Fruit fly (Drosophila melanogaster) whole organism, embryonic: ENCODE measurements around the gene CG6654.

Experiments used
- B-H2 ChIP-seq: fragments of 200-800 bp; sonication (Bioruptor generic); optimal IDR thresholded peaks from 2 replicates; lab custom pipeline; 2018; ENCODE audit warnings: missing biosample characterization, mild to moderate bottlenecking, missing genetic modification characterization
- CG10274 ChIP-seq: fragments of 200-800 bp; sonication (Bioruptor generic); optimal IDR thresholded peaks from 3 replicates; lab custom pipeline; 2017; ENCODE audit warnings: missing biosample characterization, mild to moderate bottlenecking, missing genetic modification characterization
- CG10565 ChIP-seq: fragments of 200-800 bp; sonication (Bioruptor generic); optimal IDR thresholded peaks from 3 replicates; lab custom pipeline; 2016; ENCODE audit warnings: missing biosample characterization, mild to moderate bottlenecking, missing genetic modification characterization
- CG11504 ChIP-seq: fragments of 200-800 bp; sonication (Bioruptor generic); optimal IDR thresholded peaks from 3 replicates; lab custom pipeline; 2019; ENCODE audit warnings: missing biosample characterization, mild to moderate bottlenecking, missing genetic modification characterization, moderate library complexity
- CG12104 ChIP-seq: fragments of 200-800 bp; sonication (Bioruptor generic); optimal IDR thresholded peaks from 3 replicates; lab custom pipeline; 2016; ENCODE audit warnings: missing biosample characterization, missing genetic modification characterization
- CG12219 ChIP-seq: fragments of 200-800 bp; sonication (Bioruptor generic); optimal IDR thresholded peaks from 3 replicates; lab custom pipeline; 2018; ENCODE audit warnings: missing biosample characterization, mild to moderate bottlenecking, missing genetic modification characterization
- CG12391 ChIP-seq: fragments of 200-800 bp; sonication (Bioruptor generic); optimal IDR thresholded peaks from 3 replicates; lab custom pipeline; 2018; ENCODE audit warnings: missing biosample characterization, mild to moderate bottlenecking, missing genetic modification characterization, moderate library complexity
- CG13296 ChIP-seq: fragments of 200-800 bp; sonication (Bioruptor generic); optimal IDR thresholded peaks from 3 replicates; lab custom pipeline; 2018; ENCODE audit warnings: missing biosample characterization, mild to moderate bottlenecking, missing genetic modification characterization
- CG14050 ChIP-seq: fragments of 200-800 bp; sonication (Bioruptor generic); IDR thresholded peaks from 3 replicates; pipeline ENCODE4 v1.3.6; 2022; ENCODE audit warnings: missing biosample characterization, missing genetic modification characterization
- CG14441 ChIP-seq: fragments of 200-800 bp; sonication (Bioruptor generic); IDR thresholded peaks from 2 replicates; pipeline ENCODE4 v1.3.6; 2022; ENCODE audit warnings: missing biosample characterization, missing genetic modification characterization
- CG1603 ChIP-seq: fragments of 200-800 bp; sonication (Bioruptor generic); optimal IDR thresholded peaks from 2 replicates; lab custom pipeline; 2019; ENCODE audit warnings: missing biosample characterization, mild to moderate bottlenecking, missing genetic modification characterization, moderate library complexity
- CG17186 ChIP-seq: fragments of 200-800 bp; sonication (Bioruptor generic); optimal IDR thresholded peaks from 3 replicates; lab custom pipeline; 2017; ENCODE audit warnings: missing biosample characterization, missing genetic modification reagents, missing genetic modification characterization
- CG17912 ChIP-seq: fragments of 200-800 bp; sonication (Bioruptor generic); optimal IDR thresholded peaks from 2 replicates; lab custom pipeline; 2018; ENCODE audit warnings: missing biosample characterization, mild to moderate bottlenecking, missing genetic modification characterization
- CG18619 ChIP-seq: fragments of 200-800 bp; sonication (Bioruptor generic); optimal IDR thresholded peaks from 3 replicates; lab custom pipeline; 2017; ENCODE audit warnings: missing biosample characterization, mild to moderate bottlenecking, missing genetic modification characterization
- CG2678 ChIP-seq: fragments of 200-800 bp; sonication (Bioruptor generic); optimal IDR thresholded peaks from 3 replicates; lab custom pipeline; 2019; ENCODE audit warnings: missing biosample characterization, mild to moderate bottlenecking, missing genetic modification characterization, moderate library complexity
- CG3163 ChIP-seq: fragments of 200-800 bp; sonication (Bioruptor generic); optimal IDR thresholded peaks from 3 replicates; lab custom pipeline; 2016; ENCODE audit warnings: missing biosample characterization, missing genetic modification characterization
- CG33557 ChIP-seq: fragments of 200-800 bp; sonication (Bioruptor generic); optimal IDR thresholded peaks from 2 replicates; lab custom pipeline; 2019; ENCODE audit warnings: missing biosample characterization, mild to moderate bottlenecking, missing genetic modification characterization, moderate library complexity
- CG3407 ChIP-seq: fragments of 200-800 bp; sonication (Bioruptor generic); optimal IDR thresholded peaks from 2 replicates; lab custom pipeline; 2018; ENCODE audit warnings: missing biosample characterization, mild to moderate bottlenecking, missing genetic modification characterization
- CG4820 ChIP-seq: fragments of 200-800 bp; sonication (Bioruptor generic); optimal IDR thresholded peaks from 3 replicates; lab custom pipeline; 2016; ENCODE audit warnings: missing biosample characterization, missing genetic modification characterization
- CG7556 ChIP-seq: fragments of 200-800 bp; sonication (Bioruptor generic); optimal IDR thresholded peaks from 2 replicates; lab custom pipeline; 2017; ENCODE audit warnings: missing biosample characterization, mild to moderate bottlenecking, missing genetic modification characterization
- Camta ChIP-seq: fragments of 200-800 bp; sonication (Bioruptor generic); optimal IDR thresholded peaks from 2 replicates; lab custom pipeline; 2016; ENCODE audit warnings: missing biosample characterization, missing genetic modification characterization
- CoRest ChIP-seq: fragments of 200-800 bp; sonication (Bioruptor generic); optimal IDR thresholded peaks from 3 replicates; lab custom pipeline; 2018; ENCODE audit warnings: missing biosample characterization, mild to moderate bottlenecking, missing genetic modification characterization, moderate library complexity
- ERR ChIP-seq: fragments of 200-800 bp; sonication (Bioruptor generic); optimal IDR thresholded peaks from 2 replicates; lab custom pipeline; 2016; ENCODE audit warnings: missing biosample characterization, missing genetic modification characterization
- Eip74EF ChIP-seq, 2 experiments: fragments of 200-800 bp in 1 of 2; fragments of >200 bp in 1 of 2; sonication (Bioruptor generic) in 1 of 2; optimal IDR thresholded peaks; 2 replicates each; lab custom pipeline; 2017 to 2019; ENCODE audit warnings: missing biosample characterization in 2 of 2, missing genetic modification characterization in 2 of 2, mild to moderate bottlenecking in 1 of 2, moderate library complexity in 1 of 2
- Fer3 ChIP-seq: fragments of 200-800 bp; sonication (Bioruptor generic); optimal IDR thresholded peaks from 2 replicates; lab custom pipeline; 2018; ENCODE audit warnings: missing biosample characterization, mild to moderate bottlenecking, missing genetic modification characterization, moderate library complexity
- HHEX ChIP-seq: fragments of 200-800 bp; sonication (Bioruptor generic); optimal IDR thresholded peaks from 3 replicates; lab custom pipeline; 2017; ENCODE audit warnings: missing biosample characterization, mild to moderate bottlenecking, missing genetic modification characterization, missing genetic modification reagents
- HLHmδ ChIP-seq: fragments of 200-800 bp; sonication (Bioruptor generic); optimal IDR thresholded peaks from 2 replicates; lab custom pipeline; 2018; ENCODE audit warnings: missing biosample characterization, mild to moderate bottlenecking, missing genetic modification characterization, moderate library complexity
- Hr3 ChIP-seq: fragments of 200-800 bp; sonication (Bioruptor generic); optimal IDR thresholded peaks from 3 replicates; lab custom pipeline; 2016; ENCODE audit warnings: missing biosample characterization, missing genetic modification characterization
- Hsf ChIP-seq: fragments of 200-800 bp; sonication (Bioruptor generic); optimal IDR thresholded peaks from 3 replicates; lab custom pipeline; 2016; ENCODE audit warnings: missing biosample characterization, missing genetic modification characterization
- Lim3 ChIP-seq: fragments of 200-800 bp; sonication (Bioruptor generic); IDR thresholded peaks from 2 replicates; pipeline ENCODE4 v1.3.6; 2022; ENCODE audit warnings: missing biosample characterization, missing genetic modification characterization
- MESR4 ChIP-seq: fragments of 200-800 bp; sonication (Bioruptor generic); optimal IDR thresholded peaks from 2 replicates; lab custom pipeline; 2018; ENCODE audit warnings: missing biosample characterization, mild to moderate bottlenecking, missing genetic modification characterization, moderate library complexity
- Max ChIP-seq: fragments of 200-800 bp; sonication (Bioruptor generic); optimal IDR thresholded peaks from 2 replicates; lab custom pipeline; 2016; ENCODE audit warnings: missing biosample characterization, mild to moderate bottlenecking, missing genetic modification characterization
- Mrtf ChIP-seq: fragments of 200-800 bp; sonication (Bioruptor generic); IDR thresholded peaks from 3 replicates; pipeline ENCODE4 v1.3.6; 2022; ENCODE audit warnings: missing biosample characterization, missing genetic modification characterization
- Pdp1 ChIP-seq, 2 experiments: fragments of 200-800 bp; sonication (Bioruptor generic); optimal IDR thresholded peaks; 3 replicates each; lab custom pipeline; 2016; ENCODE audit warnings: missing biosample characterization in 2 of 2, missing genetic modification characterization in 2 of 2, mild to moderate bottlenecking in 1 of 2, moderate library complexity in 1 of 2
- ase ChIP-seq: fragments of 200-800 bp; sonication (Bioruptor generic); IDR thresholded peaks from 3 replicates; pipeline ENCODE4 v1.3.6; 2022; ENCODE audit warnings: missing biosample characterization, missing genetic modification characterization
- en ChIP-seq: fragments of 200-800 bp; sonication (Bioruptor generic); optimal IDR thresholded peaks from 2 replicates; lab custom pipeline; 2016; ENCODE audit warnings: missing biosample characterization, missing genetic modification characterization
- fd64A ChIP-seq: fragments of 200-800 bp; sonication (Bioruptor generic); optimal IDR thresholded peaks from 3 replicates; lab custom pipeline; 2018; ENCODE audit warnings: missing biosample characterization, mild to moderate bottlenecking, missing genetic modification characterization
- grau ChIP-seq: fragments of 200-800 bp; optimal IDR thresholded peaks from 3 replicates; lab custom pipeline; 2019; ENCODE audit warnings: missing biosample characterization, mild to moderate bottlenecking, missing genetic modification characterization, moderate library complexity
- gro ChIP-seq: fragments of 200-800 bp; sonication (Bioruptor generic); optimal IDR thresholded peaks from 2 replicates; lab custom pipeline; 2016; ENCODE audit warnings: missing biosample characterization, missing genetic modification characterization
- ham ChIP-seq: fragments of 200-800 bp; sonication (Bioruptor generic); IDR thresholded peaks from 2 replicates; pipeline ENCODE4 v1.3.6; 2022; ENCODE audit warnings: missing biosample characterization, missing genetic modification characterization
- hth ChIP-seq: fragments of >200 bp; optimal IDR thresholded peaks from 2 replicates; lab custom pipeline; 2017; ENCODE audit warnings: inconsistent platforms
- pfk ChIP-seq: fragments of 200-800 bp; sonication (Bioruptor generic); optimal IDR thresholded peaks from 2 replicates; lab custom pipeline; 2018; ENCODE audit warnings: missing biosample characterization, mild to moderate bottlenecking, missing genetic modification characterization, moderate library complexity
- sens ChIP-seq: fragments of 200-800 bp; sonication (Bioruptor generic); peaks from one replicate; lab custom pipeline; 2016; ENCODE audit warnings: missing biosample characterization, missing genetic modification characterization
- sima ChIP-seq: fragments of 200-800 bp; sonication (Bioruptor generic); optimal IDR thresholded peaks from 2 replicates; lab custom pipeline; 2016; ENCODE audit warnings: missing biosample characterization, missing genetic modification characterization
- sob ChIP-seq: fragments of 200-800 bp; sonication (Bioruptor generic); IDR thresholded peaks from 2 replicates; pipeline ENCODE4 v1.3.6; 2022; ENCODE audit warnings: missing biosample characterization, missing genetic modification characterization
- tap ChIP-seq: fragments of 200-800 bp; optimal IDR thresholded peaks from 3 replicates; lab custom pipeline; 2019; ENCODE audit warnings: missing biosample characterization, mild to moderate bottlenecking, missing genetic modification characterization, moderate library complexity
- tna ChIP-seq: fragments of 200-800 bp; sonication (Bioruptor generic); IDR thresholded peaks from 2 replicates; pipeline ENCODE4 v1.3.6; 2022; ENCODE audit warnings: missing biosample characterization, missing genetic modification characterization; ENCODE audit not compliant: partially characterized antibody
- wdn ChIP-seq: fragments of 200-800 bp; sonication (Bioruptor generic); IDR thresholded peaks from 2 replicates; pipeline ENCODE4 v1.3.6; 2022; ENCODE audit warnings: missing biosample characterization, missing genetic modification characterization

The CG6654 gene

dm6 chr3R:15242186-15243045 lies 29.0 kb upstream of the CG6654 start, which contains the start of the genes tefu and Hsc70-4 (continued):
- TF ChIP-seq grau (peak; percentile 80), CG13296 (GFP tag; lab: Kevin White, UChicago) (peak; percentile 58), Lim3 (GFP tag; lab: Robert Waterston, UW) (no peak), CG18619 (GFP tag; lab: Kevin White, UChicago) (peak; percentile 76), Hr3 (GFP tag; lab: Kevin White, UChicago) (peak; percentile 81), wdn (GFP tag; lab: Robert Waterston, UW) (peak; percentile 62; the same call in 1 of the 2 replicates), ERR (GFP tag; lab: Kevin White, UChicago) (no peak), CG17186 (GFP tag; lab: Kevin White, UChicago) (peak; percentile 89), CG12219 (GFP tag; lab: Kevin White, UChicago) (peak; percentile 8), CG12104 (peak; percentile 71), CG3163 (GFP tag; lab: Kevin White, UChicago) (peak; percentile 53), gro (GFP tag; lab: Kevin White, UChicago) (peak; percentile 4), Pdp1 (GFP tag; optimal IDR thresholded peaks at IDR 0.05; lab: Kevin White, UChicago) (peak; percentile 85 to 90), tna (GFP tag; lab: Robert Waterston, UW) (peak; percentile 31; the same call in 1 of the 2 replicates), pfk (peak; percentile 83), CG1603 (tag; lab: Kevin White, UChicago) (peak; percentile 80), Fer3 (tag; lab: Kevin White, UChicago) (peak; percentile 62), ase (GFP tag; lab: Robert Waterston, UW) (peak; percentile 79; the same call in 2 of the 3 replicates), CG14050 (GFP tag; lab: Robert Waterston, UW) (peak; percentile 53; the same call in 2 of the 3 replicates), MESR4 (GFP tag; lab: Kevin White, UChicago) (peak; percentile 61), hth (no peak), HLHmδ (GFP tag; lab: Kevin White, UChicago) (no peak), CG4820 (GFP tag; lab: Kevin White, UChicago) (peak; percentile 72), CG33557 (GFP tag; lab: Kevin White, UChicago) (peak; percentile 40), CG11504 (tag; lab: Kevin White, UChicago) (no peak), Max (GFP tag; lab: Kevin White, UChicago) (peak; percentile 54), Eip74EF (GFP tag; optimal IDR thresholded peaks at IDR 0.05; lab: Kevin White, UChicago) (peak in 1 of 2 experiments; percentile 82), en (GFP tag; lab: Kevin White, UChicago) (no peak), CG12391 (tag; lab: Kevin White, UChicago) (peak; percentile 86), sob (GFP tag; lab: Robert Waterston, UW) (peak; percentile 77), CG17912 (GFP tag; lab: Kevin White, UChicago) (peak; percentile 98), sima (GFP tag; lab: Kevin White, UChicago) (peak; percentile 12), CG10565 (GFP tag; lab: Kevin White, UChicago) (no peak), HHEX (peak; percentile 52), sens (GFP tag; lab: Kevin White, UChicago) (peak; percentile 86), Mrtf (GFP tag; lab: Robert Waterston, UW) (peak; percentile 83), CG3407 (peak; percentile 34), tap (tag; lab: Kevin White, UChicago) (no peak), CG7556 (no peak), CoRest (tag; lab: Kevin White, UChicago) (peak; percentile 91), fd64A (GFP tag; lab: Kevin White, UChicago) (no peak), Hsf (GFP tag; lab: Kevin White, UChicago) (peak; percentile 78), B-H2 (GFP tag; lab: Kevin White, UChicago) (peak; percentile 64), Camta (GFP tag; lab: Kevin White, UChicago) (peak; percentile 61), CG2678 (no peak), CG14441 (peak; percentile 86), ham (GFP tag; lab: Robert Waterston, UW) (peak; percentile 52; the same call in 1 of the 2 replicates), CG10274 (GFP tag; lab: Kevin White, UChicago) (peak; percentile 23)
